Fruit fly (Drosophila melanogaster): ENCODE results near the gene peb.

peb gene

DNA sequence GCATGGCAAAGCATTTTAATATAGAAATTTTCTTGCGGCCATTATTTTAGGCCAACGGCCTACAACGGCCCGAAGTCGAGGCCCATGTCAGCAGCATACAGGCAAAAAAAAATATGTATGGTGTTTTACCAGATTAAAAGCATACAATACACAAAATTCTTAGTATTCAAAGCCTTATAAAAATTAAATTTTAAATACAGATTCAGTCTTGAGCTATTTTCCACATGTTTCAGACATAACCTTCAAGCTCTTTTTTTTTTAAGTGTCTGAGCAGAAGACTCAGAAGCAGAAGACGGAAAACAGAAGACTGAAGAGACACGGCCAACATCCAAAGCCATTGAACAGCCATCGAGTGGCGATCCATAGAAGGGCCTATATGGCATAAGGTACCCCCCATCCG is 35.6 kb upstream of the peb start (continued):
- TF ChIP-seq Lpt (GFP tag; optimal IDR thresholded peaks at IDR 0.05), result no peak
- no peak for TF ChIP-seq ss (GFP tag; optimal IDR thresholded peaks at IDR 0.05)
- TF ChIP-seq esn (GFP tag; optimal IDR thresholded peaks at IDR 0.05), result peak; percentile 26
- TF ChIP-seq Eip75B (GFP tag; optimal IDR thresholded peaks at IDR 0.05), result no peak
- TF ChIP-seq acj6 (GFP tag; optimal IDR thresholded peaks at IDR 0.05), result no peak
- 0 out of 3 replicates have a peak, but pooled peaks have one; percentile 18 for TF ChIP-seq CG8119 (GFP tag; IDR thresholded peaks at IDR 0.05)
- no peak for TF ChIP-seq CG6854 (GFP tag; optimal IDR thresholded peaks at IDR 0.05)
- no peak for TF ChIP-seq CG10669 (GFP tag; optimal IDR thresholded peaks at IDR 0.05)
- peak; percentile 29 for TF ChIP-seq CG10631 (GFP tag; optimal IDR thresholded peaks at IDR 0.05)
- TF ChIP-seq Sox15 (GFP tag; optimal IDR thresholded peaks at IDR 0.05), result no peak
- peak; percentile 58 for TF ChIP-seq Eip78C (GFP tag)
- TF ChIP-seq CG31627 (GFP tag; optimal IDR thresholded peaks at IDR 0.05), result peak; percentile 3
- TF ChIP-seq CG3919 (GFP tag; optimal IDR thresholded peaks at IDR 0.05), result peak; percentile 7
- TF ChIP-seq CG16779 (tag; optimal IDR thresholded peaks at IDR 0.05), result no peak
- TF ChIP-seq CG6276 (GFP tag; optimal IDR thresholded peaks at IDR 0.05), result no peak
- TF ChIP-seq CG11762 (GFP tag; optimal IDR thresholded peaks at IDR 0.05; ENCODE audit: insufficient read depth), result no peak
- TF ChIP-seq Sox102F (GFP tag; optimal IDR thresholded peaks at IDR 0.05), result peak; percentile 24
- TF ChIP-seq Ets21C (GFP tag; optimal IDR thresholded peaks at IDR 0.05), result no peak
- TF ChIP-seq lz (GFP tag; optimal IDR thresholded peaks at IDR 0.05), result peak; percentile 3
- TF ChIP-seq CG32006 (GFP tag; optimal IDR thresholded peaks at IDR 0.05), result peak; percentile 21
- peak; percentile 36 for TF ChIP-seq Met (GFP tag; optimal IDR thresholded peaks at IDR 0.05)
- peak; percentile 54; the same call in 1 of the 3 replicates for TF ChIP-seq CG6163 (GFP tag; IDR thresholded peaks at IDR 0.05)
- no peak for TF ChIP-seq Hr38 (GFP tag; optimal IDR thresholded peaks at IDR 0.05)

- peak; percentile 16 for TF ChIP-seq Hr4 (GFP tag; optimal IDR thresholded peaks at IDR 0.05)
- no peak for TF ChIP-seq Ets96B (tag; optimal IDR thresholded peaks at IDR 0.05)
- TF ChIP-seq CG8319 (GFP tag; optimal IDR thresholded peaks at IDR 0.05), result no peak
- no peak for TF ChIP-seq spab (GFP tag; optimal IDR thresholded peaks at IDR 0.05)
- TF ChIP-seq Eip78C (GFP tag), result peak; percentile 57
- TF ChIP-seq CG4318 (GFP tag; optimal IDR thresholded peaks at IDR 0.05), result peak; percentile 7
- TF ChIP-seq CG10631 (GFP tag; optimal IDR thresholded peaks at IDR 0.05), result no peak
- TF ChIP-seq CG8119 (GFP tag; IDR thresholded peaks at IDR 0.05), result peak; percentile 67
- no peak for TF ChIP-seq fd59A (GFP tag; optimal IDR thresholded peaks at IDR 0.05)
- TF ChIP-seq eg (GFP tag; IDR thresholded peaks at IDR 0.05), result peak; percentile 48; the same call in 1 of the 3 replicates
- TF ChIP-seq CG15336 (GFP tag; IDR thresholded peaks at IDR 0.05), result peak; percentile 74
- no peak for TF ChIP-seq dsx (GFP tag; optimal IDR thresholded peaks at IDR 0.05; ENCODE audit: poor library complexity, severe bottlenecking)
- TF ChIP-seq CG32006 (GFP tag; optimal IDR thresholded peaks at IDR 0.05), result peak; percentile 56
- peak; percentile 45; the same call in 1 of the 3 replicates for TF ChIP-seq CG6163 (GFP tag; IDR thresholded peaks at IDR 0.05)
These were observed 34.9 kb upstream of the peb start for dm6 chrX:4582422-4582821.

- TF ChIP-seq CG10631 (GFP tag; optimal IDR thresholded peaks at IDR 0.05) (no peak), topi (GFP tag; optimal IDR thresholded peaks at IDR 0.05) (no peak), CG34406 (GFP tag; optimal IDR thresholded peaks at IDR 0.05) (no peak), Blimp-1 (GFP tag; optimal IDR thresholded peaks at IDR 0.05) (no peak), CG8319 (GFP tag; optimal IDR thresholded peaks at IDR 0.05) (no peak), CG16779 (tag; optimal IDR thresholded peaks at IDR 0.05) (no peak), Hr39 (GFP tag; optimal IDR thresholded peaks at IDR 0.05) (no peak)
These were observed 29.8 kb upstream of the peb start for dm6 chrX:4587584-4587983.

dm6 chrX:4588981-4589380 is 28.4 kb upstream of the peb start:
- TF ChIP-seq CG11762 (GFP tag; optimal IDR thresholded peaks at IDR 0.05; ENCODE audit: insufficient read depth), result no peak
- TF ChIP-seq pdm3 (GFP tag; optimal IDR thresholded peaks at IDR 0.05), result no peak
- no peak for TF ChIP-seq Gug (GFP tag; IDR thresholded peaks at IDR 0.05)
- TF ChIP-seq CG3919 (GFP tag; optimal IDR thresholded peaks at IDR 0.05), result no peak
- no peak for TF ChIP-seq Eip75B (GFP tag; optimal IDR thresholded peaks at IDR 0.05)
- no peak for TF ChIP-seq CG6792 (GFP tag; optimal IDR thresholded peaks at IDR 0.05)
- no peak for TF ChIP-seq Lpt (GFP tag; optimal IDR thresholded peaks at IDR 0.05)
- no peak for TF ChIP-seq Hr4 (GFP tag; optimal IDR thresholded peaks at IDR 0.05)
- no peak for TF ChIP-seq vri (GFP tag; optimal IDR thresholded peaks at IDR 0.05)
- TF ChIP-seq Eip93F (GFP tag; optimal IDR thresholded peaks at IDR 0.05), result no peak
- TF ChIP-seq dac (GFP tag; optimal IDR thresholded peaks at IDR 0.05), result no peak

Measured in whole organism, prepupa.